Worm (Caenorhabditis elegans) whole organism, mixed stage, embryonic: ENCODE measurements around the gene mrpl-4.

ENCODE experiments used
- ceh-43 ChIP-seq: fragments of 200-800 bp; sonication (Bioruptor generic); optimal IDR thresholded peaks from 2 replicates; lab custom pipeline; 2018; ENCODE audit warnings: mild to moderate bottlenecking, missing genetic modification characterization, moderate library complexity, missing compliant biosample characterization
- mep-1 ChIP-seq: fragments of 150-350 bp; optimal IDR thresholded peaks from 2 replicates; lab custom pipeline; 2017; ENCODE audit warnings: missing biosample characterization, missing genetic modification reagents, missing genetic modification characterization, inconsistent platforms
- mls-2 ChIP-seq: sonication (generic microtip); optimal IDR thresholded peaks from 2 replicates; lab custom pipeline; 2016; ENCODE audit warnings: mild to moderate bottlenecking, missing genetic modification characterization, moderate library complexity, missing compliant biosample characterization
- nhr-12 ChIP-seq: fragments of 150-350 bp; optimal IDR thresholded peaks from 2 replicates; lab custom pipeline; 2014; ENCODE audit warnings: missing biosample characterization, missing genetic modification characterization
- nhr-237 ChIP-seq: fragments of 150-350 bp; optimal IDR thresholded peaks from 2 replicates; lab custom pipeline; 2014; ENCODE audit warnings: missing biosample characterization, missing genetic modification characterization
- nhr-28 ChIP-seq: fragments of 150-350 bp; optimal IDR thresholded peaks from 2 replicates; lab custom pipeline; 2014; ENCODE audit warnings: missing biosample characterization, missing genetic modification characterization
- pha-4 ChIP-seq: fragments of 150-350 bp; optimal IDR thresholded peaks from 2 replicates; lab custom pipeline; 2018; ENCODE audit warnings: missing biosample characterization, missing genetic modification reagents, missing genetic modification characterization
- snpc-4 ChIP-seq: fragments of 150-350 bp; optimal IDR thresholded peaks from 2 replicates; lab custom pipeline; 2014; ENCODE audit warnings: missing biosample characterization, missing genetic modification characterization
- unc-39 ChIP-seq: fragments of 150-350 bp; optimal IDR thresholded peaks from 2 replicates; lab custom pipeline; 2014; ENCODE audit warnings: missing biosample characterization, missing genetic modification characterization

DNA sequence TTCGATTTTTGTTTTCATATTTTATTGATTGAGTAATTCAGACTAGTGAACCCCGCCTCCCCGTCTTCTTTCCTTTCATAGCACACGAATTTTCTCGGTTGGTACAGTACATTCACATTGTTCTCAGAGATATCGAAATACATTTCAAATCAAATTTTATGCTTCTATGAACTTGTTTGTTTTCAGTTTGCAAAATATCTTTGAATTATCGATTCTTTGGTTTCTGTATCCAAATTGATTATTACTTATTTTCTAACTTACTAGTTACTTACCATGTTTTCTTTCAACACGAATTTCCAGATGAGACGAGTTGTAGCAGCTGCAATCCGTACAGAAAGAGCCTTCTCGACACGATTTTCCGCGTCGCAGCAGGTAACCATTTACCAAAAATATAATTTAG is 1.7 kb upstream of the mrpl-4 start, which contains the start of gene mrps-2:
- TF ChIP-seq unc-39 (tag; lab: Kevin White, UChicago) = no peak
- no peak for TF ChIP-seq nhr-28 (tag; lab: Kevin White, UChicago)
- TF ChIP-seq snpc-4 = no peak
- no peak for TF ChIP-seq pha-4 (tag; lab: Kevin White, UChicago)
- no peak for TF ChIP-seq ceh-43 (GFP tag; lab: Kevin White, UChicago)
- TF ChIP-seq mls-2 = no peak
- no peak for TF ChIP-seq nhr-237
- TF ChIP-seq nhr-12 (tag; lab: Kevin White, UChicago) = no peak
- no peak for TF ChIP-seq mep-1 (tag; lab: Kevin White, UChicago)
